Worm (Caenorhabditis elegans) whole organism, mixed stage, embryonic: ENCODE measurements around the gene C33B4.2.

ENCODE experiments used
- M03D4.4 ChIP-seq: sonication (generic microtip); optimal IDR thresholded peaks from 2 replicates; lab custom pipeline; 2017; ENCODE audit warnings: mild to moderate bottlenecking, missing genetic modification characterization, missing compliant biosample characterization
- bed-3 ChIP-seq: fragments of 200-800 bp; sonication (Bioruptor generic); optimal IDR thresholded peaks from 3 replicates; lab custom pipeline; 2018; ENCODE audit warnings: mild to moderate bottlenecking, missing genetic modification characterization, moderate library complexity, missing compliant biosample characterization
- blmp-1 ChIP-seq: fragments of 150-350 bp; optimal IDR thresholded peaks from 2 replicates; lab custom pipeline; 2014; ENCODE audit warnings: missing biosample characterization, missing genetic modification characterization
- ceh-39 ChIP-seq: fragments of 150-350 bp; optimal IDR thresholded peaks from 2 replicates; lab custom pipeline; 2014; ENCODE audit warnings: missing biosample characterization, missing genetic modification characterization
- ceh-43 ChIP-seq: fragments of 200-800 bp; sonication (Bioruptor generic); optimal IDR thresholded peaks from 2 replicates; lab custom pipeline; 2018; ENCODE audit warnings: mild to moderate bottlenecking, missing genetic modification characterization, moderate library complexity, missing compliant biosample characterization
- ceh-83 ChIP-seq: fragments of 200-800 bp; sonication (Bioruptor generic); optimal IDR thresholded peaks from 2 replicates; lab custom pipeline; 2018; ENCODE audit warnings: mild to moderate bottlenecking, missing genetic modification characterization, missing compliant biosample characterization
- ces-1 ChIP-seq: fragments of 150-350 bp; optimal IDR thresholded peaks from 2 replicates; lab custom pipeline; 2014; ENCODE audit warnings: missing biosample characterization, missing genetic modification reagents, missing genetic modification characterization
- cnd-1 ChIP-seq: fragments of 200-800 bp; sonication (Bioruptor generic); optimal IDR thresholded peaks from 2 replicates; lab custom pipeline; 2018; ENCODE audit warnings: mild to moderate bottlenecking, missing genetic modification characterization, missing compliant biosample characterization
- drap-1 ChIP-seq: fragments of 200-800 bp; sonication (Bioruptor generic); optimal IDR thresholded peaks from 3 replicates; lab custom pipeline; 2018; ENCODE audit warnings: mild to moderate bottlenecking, missing genetic modification characterization, missing compliant biosample characterization
- elt-1 ChIP-seq: sonication (generic microtip); optimal IDR thresholded peaks from 2 replicates; lab custom pipeline; 2017; ENCODE audit warnings: missing genetic modification characterization, mild to moderate bottlenecking, missing compliant biosample characterization, antibody characterized with exemption, moderate library complexity, borderline replicate concordance; ENCODE audit not compliant: insufficient read depth
- elt-3 ChIP-seq: fragments of 150-350 bp; optimal IDR thresholded peaks from 2 replicates; lab custom pipeline; 2014; ENCODE audit warnings: missing biosample characterization, missing genetic modification characterization
- flh-1 ChIP-seq: fragments of 200-800 bp; sonication (Bioruptor generic); optimal IDR thresholded peaks from 2 replicates; lab custom pipeline; 2018; ENCODE audit warnings: mild to moderate bottlenecking, missing genetic modification characterization, moderate library complexity, missing compliant biosample characterization
- ham-2 ChIP-seq: fragments of 200-800 bp; sonication (Bioruptor generic); optimal IDR thresholded peaks from 2 replicates; lab custom pipeline; 2018; ENCODE audit warnings: mild to moderate bottlenecking, missing genetic modification characterization, missing compliant biosample characterization
- hlh-1 ChIP-seq: fragments of 150-350 bp; optimal IDR thresholded peaks from 2 replicates; lab custom pipeline; 2014; ENCODE audit warnings: missing biosample characterization, missing genetic modification reagents, missing genetic modification characterization
- lin-13 ChIP-seq: fragments of 150-350 bp; optimal IDR thresholded peaks from 2 replicates; lab custom pipeline; 2014; ENCODE audit warnings: missing biosample characterization, missing genetic modification characterization
- lsy-2 ChIP-seq: fragments of 150-350 bp; optimal IDR thresholded peaks from 2 replicates; lab custom pipeline; 2014; ENCODE audit warnings: missing biosample characterization, missing genetic modification characterization
- mab-5 ChIP-seq: fragments of 150-350 bp; optimal IDR thresholded peaks from 2 replicates; lab custom pipeline; 2014; ENCODE audit warnings: missing biosample characterization, missing genetic modification characterization
- mep-1 ChIP-seq: fragments of 150-350 bp; optimal IDR thresholded peaks from 2 replicates; lab custom pipeline; 2017; ENCODE audit warnings: missing biosample characterization, missing genetic modification reagents, missing genetic modification characterization, inconsistent platforms
- mls-2 ChIP-seq: sonication (generic microtip); optimal IDR thresholded peaks from 2 replicates; lab custom pipeline; 2016; ENCODE audit warnings: mild to moderate bottlenecking, missing genetic modification characterization, moderate library complexity, missing compliant biosample characterization
- nhr-12 ChIP-seq: fragments of 150-350 bp; optimal IDR thresholded peaks from 2 replicates; lab custom pipeline; 2014; ENCODE audit warnings: missing biosample characterization, missing genetic modification characterization
- nhr-2 ChIP-seq: fragments of 150-350 bp; optimal IDR thresholded peaks from 2 replicates; lab custom pipeline; 2014; ENCODE audit warnings: missing biosample characterization, missing genetic modification characterization
- nhr-28 ChIP-seq: fragments of 150-350 bp; optimal IDR thresholded peaks from 2 replicates; lab custom pipeline; 2014; ENCODE audit warnings: missing biosample characterization, missing genetic modification characterization
- nhr-76 ChIP-seq: sonication (generic microtip); optimal IDR thresholded peaks from 2 replicates; lab custom pipeline; 2017; ENCODE audit warnings: missing biosample characterization, missing genetic modification characterization
- pha-4 ChIP-seq: fragments of 150-350 bp; optimal IDR thresholded peaks from 2 replicates; lab custom pipeline; 2018; ENCODE audit warnings: missing biosample characterization, missing genetic modification reagents, missing genetic modification characterization
- sem-2 ChIP-seq: fragments of 200-800 bp; sonication (Bioruptor generic); optimal IDR thresholded peaks from 2 replicates; lab custom pipeline; 2018; ENCODE audit warnings: mild to moderate bottlenecking, missing genetic modification characterization, missing compliant biosample characterization
- snpc-4 ChIP-seq: fragments of 150-350 bp; optimal IDR thresholded peaks from 2 replicates; lab custom pipeline; 2014; ENCODE audit warnings: missing biosample characterization, missing genetic modification characterization
- sptf-1 ChIP-seq: sonication (generic microtip); optimal IDR thresholded peaks from 2 replicates; lab custom pipeline; 2017; ENCODE audit warnings: mild to moderate bottlenecking, missing genetic modification characterization, moderate library complexity, missing compliant biosample characterization
- tbx-8 ChIP-seq: fragments of 200-800 bp; sonication (Bioruptor generic); optimal IDR thresholded peaks from 2 replicates; lab custom pipeline; 2018; ENCODE audit warnings: mild to moderate bottlenecking, missing genetic modification characterization, moderate library complexity, missing compliant biosample characterization
- unc-120 ChIP-seq: sonication (generic microtip); optimal IDR thresholded peaks from 2 replicates; lab custom pipeline; 2017; ENCODE audit warnings: missing genetic modification characterization, missing compliant biosample characterization; ENCODE audit not compliant: poor library complexity, severe bottlenecking
- unc-39 ChIP-seq: fragments of 150-350 bp; optimal IDR thresholded peaks from 2 replicates; lab custom pipeline; 2014; ENCODE audit warnings: missing biosample characterization, missing genetic modification characterization
- unc-62 ChIP-seq: fragments of 150-350 bp; optimal IDR thresholded peaks from 2 replicates; lab custom pipeline; 2014; ENCODE audit warnings: missing biosample characterization, missing genetic modification reagents, missing genetic modification characterization
- zip-8 ChIP-seq: fragments of 150-350 bp; optimal IDR thresholded peaks from 2 replicates; lab custom pipeline; 2014; ENCODE audit warnings: missing biosample characterization, missing genetic modification characterization
- ztf-11 ChIP-seq: fragments of 150-350 bp; optimal IDR thresholded peaks from 2 replicates; lab custom pipeline; 2014; ENCODE audit warnings: missing biosample characterization, missing genetic modification characterization

Gene C33B4.2

DNA sequence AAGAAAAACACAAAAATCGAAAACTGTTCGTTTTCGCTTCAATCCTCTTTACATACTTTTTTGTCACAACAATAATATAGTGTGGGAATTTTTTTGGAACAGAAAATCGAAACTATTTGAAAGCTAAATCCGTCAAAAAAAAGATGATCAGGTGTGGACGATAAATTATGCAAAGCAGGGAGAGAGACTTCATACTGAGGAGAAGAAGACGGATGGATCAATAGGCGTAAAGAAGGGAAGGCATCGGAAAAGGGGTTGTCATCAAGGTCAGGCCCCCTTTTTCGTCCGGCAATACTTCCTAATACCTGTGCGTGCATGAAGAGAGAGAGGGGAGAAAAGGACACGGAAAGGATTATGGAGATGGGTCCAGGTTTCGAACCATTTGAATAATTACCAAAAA is 28.4 kb upstream of the C33B4.2 start:
- TF ChIP-seq unc-120 (tag; lab: Kevin White, UChicago) (no peak), nhr-2 (tag; lab: Kevin White, UChicago) (peak; percentile 41)

DNA sequence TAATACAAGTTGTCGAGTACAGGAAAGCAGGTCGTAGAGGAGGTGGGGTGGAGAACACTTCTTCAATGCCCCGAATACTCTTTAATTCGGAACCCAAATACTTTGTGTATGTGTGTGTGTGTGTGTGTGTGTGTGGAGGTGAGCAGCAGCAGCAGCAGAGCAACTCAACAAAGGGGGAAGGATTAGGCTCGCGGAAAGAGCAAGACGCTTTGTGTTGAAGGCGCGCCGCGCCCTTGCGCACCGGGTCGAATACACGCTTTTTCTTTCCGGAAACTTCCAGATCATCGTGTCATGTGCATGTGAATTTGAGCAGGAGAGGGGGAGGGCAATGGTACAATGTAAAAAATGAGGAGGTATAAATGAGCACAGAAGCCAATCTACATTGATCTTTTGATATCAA is 26.8 kb upstream of the C33B4.2 start:
- TF ChIP-seq ceh-39 (tag; lab: Kevin White, UChicago) (no peak), tbx-8 (GFP tag; lab: Kevin White, UChicago) (no peak), ceh-43 (no peak), mls-2 (tag; lab: Kevin White, UChicago) (peak; percentile 19), sptf-1 (tag; lab: Kevin White, UChicago) (peak; percentile 29), mep-1 (tag; lab: Kevin White, UChicago) (no peak), nhr-28 (no peak), lin-13 (tag; lab: Kevin White, UChicago) (no peak), snpc-4 (tag; lab: Kevin White, UChicago) (no peak), pha-4 (peak; percentile 2), ceh-83 (no peak), nhr-76 (tag; lab: Kevin White, UChicago) (no peak), bed-3 (GFP tag; lab: Kevin White, UChicago) (no peak), M03D4.4 (no peak), mab-5 (tag; lab: Kevin White, UChicago) (no peak)

DNA sequence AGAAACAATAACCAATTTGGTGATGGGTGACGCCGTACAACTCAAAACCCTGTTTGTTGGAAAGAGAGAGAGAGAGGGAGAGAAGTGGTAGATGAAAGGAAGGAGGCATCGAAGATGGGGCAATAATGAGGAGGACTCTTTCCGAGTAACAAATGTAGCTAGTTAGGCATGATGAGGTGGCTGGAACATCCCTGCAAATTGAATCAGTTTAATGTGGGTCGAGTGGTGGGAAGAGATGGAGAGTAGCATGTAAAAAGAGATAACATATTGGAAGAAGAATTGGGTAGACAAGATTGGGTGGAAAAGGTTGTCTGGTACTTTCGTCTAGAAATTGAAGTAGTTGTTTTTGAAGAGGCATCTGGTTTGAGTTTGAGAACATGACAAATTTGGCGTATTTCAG is 24.3 kb upstream of the C33B4.2 start:
- TF ChIP-seq lsy-2 (tag; lab: Kevin White, UChicago), result no peak
- TF ChIP-seq ces-1 (GFP tag; lab: Kevin White, UChicago), result peak; percentile 93

DNA sequence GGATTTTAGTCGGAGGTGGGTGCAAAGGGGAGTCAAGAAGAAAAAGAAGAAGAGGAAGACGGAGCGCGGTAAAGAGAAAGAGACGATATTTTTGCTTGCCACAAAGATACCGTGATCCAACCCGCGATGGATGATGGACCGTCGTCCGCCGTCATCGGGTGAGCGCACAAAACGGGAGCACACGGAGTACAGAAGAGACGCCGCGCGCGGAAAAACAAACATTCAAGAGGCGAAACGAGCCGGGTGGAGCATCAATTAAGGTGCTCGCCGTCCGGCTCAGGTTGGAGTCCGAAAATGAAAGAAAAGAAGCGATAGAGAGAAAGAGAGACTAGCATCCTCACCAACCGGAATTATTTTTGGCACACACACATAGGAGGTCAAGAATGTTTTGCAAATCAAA is 21.8 kb upstream of the C33B4.2 start:
- TF ChIP-seq pha-4 (peak; percentile 72), mls-2 (tag; lab: Kevin White, UChicago) (peak; percentile 3), elt-1 (tag; lab: Kevin White, UChicago) (no peak), sptf-1 (tag; lab: Kevin White, UChicago) (peak; percentile 34)

DNA sequence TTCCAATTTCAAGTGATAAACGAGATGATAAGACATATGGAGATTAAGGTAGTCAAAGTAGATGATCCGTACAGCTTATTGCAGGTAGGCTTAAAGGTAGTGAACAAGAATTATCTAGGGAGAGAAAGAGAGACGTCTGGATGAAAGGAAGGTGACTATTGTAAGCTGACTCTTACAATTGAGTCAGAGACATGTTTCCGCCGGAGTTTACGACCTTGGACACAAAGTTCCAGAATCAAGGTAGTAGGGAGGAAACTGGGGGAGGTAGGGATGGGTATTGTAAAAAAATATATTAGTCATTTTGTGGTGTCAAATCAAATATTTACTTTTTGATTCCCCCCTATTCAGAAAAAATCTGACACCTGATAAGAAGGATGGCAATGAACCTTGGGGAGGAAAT is 20.4 kb upstream of the C33B4.2 start:
- TF ChIP-seq blmp-1 (tag; lab: Kevin White, UChicago) (no peak), ceh-43 (no peak), flh-1 (GFP tag; lab: Kevin White, UChicago) (no peak), lsy-2 (tag; lab: Kevin White, UChicago) (no peak), unc-39 (tag; lab: Kevin White, UChicago) (no peak), drap-1 (GFP tag; lab: Kevin White, UChicago) (no peak), pha-4 (no peak), ham-2 (GFP tag; lab: Kevin White, UChicago) (no peak), lin-13 (tag; lab: Kevin White, UChicago) (no peak), mep-1 (tag; lab: Kevin White, UChicago) (no peak), sem-2 (no peak), unc-62 (GFP tag; lab: Kevin White, UChicago) (no peak), hlh-1 (no peak), ces-1 (GFP tag; lab: Kevin White, UChicago) (no peak), ceh-39 (tag; lab: Kevin White, UChicago) (no peak), cnd-1 (tag; lab: Kevin White, UChicago) (no peak), elt-3 (tag; lab: Kevin White, UChicago) (no peak)

DNA sequence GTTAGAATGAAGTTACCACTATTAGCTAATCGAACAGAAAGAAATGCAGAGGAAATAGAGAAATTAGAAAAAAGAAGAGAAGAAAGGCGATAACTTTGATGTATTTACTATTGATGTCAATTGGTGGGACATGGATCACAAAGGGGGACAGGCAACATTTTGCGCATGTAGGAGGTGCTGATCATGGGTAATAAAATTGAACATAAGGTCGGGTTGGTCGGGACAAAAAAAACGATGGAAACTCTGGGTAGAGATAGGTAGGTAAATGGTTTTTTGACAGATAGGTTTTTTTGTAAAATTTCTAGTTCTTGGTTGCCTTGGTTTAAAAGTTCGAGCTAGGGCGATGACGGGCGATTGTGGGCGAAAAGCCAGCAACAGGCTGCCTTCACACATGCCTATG is 18.9 kb upstream of the C33B4.2 start, which contains the start of gene shn-1:
Gene shn-1, minus strand, starts transcription at position 101 of the 400 bp plus-strand sequence.
- TF ChIP-seq ham-2 (GFP tag; lab: Kevin White, UChicago), result no peak
- TF ChIP-seq elt-1 (tag; lab: Kevin White, UChicago), result no peak
- no peak for TF ChIP-seq mep-1 (tag; lab: Kevin White, UChicago)
- no peak for TF ChIP-seq drap-1 (GFP tag; lab: Kevin White, UChicago)
- no peak for TF ChIP-seq nhr-76 (tag; lab: Kevin White, UChicago)
- no peak for TF ChIP-seq unc-62 (GFP tag; lab: Kevin White, UChicago)
- TF ChIP-seq ceh-43, result no peak
- no peak for TF ChIP-seq mls-2 (tag; lab: Kevin White, UChicago)
- TF ChIP-seq tbx-8 (GFP tag; lab: Kevin White, UChicago), result no peak
- TF ChIP-seq zip-8 (tag; lab: Kevin White, UChicago), result no peak
- TF ChIP-seq unc-120 (tag; lab: Kevin White, UChicago), result no peak
- TF ChIP-seq unc-39 (tag; lab: Kevin White, UChicago), result no peak
- no peak for TF ChIP-seq ces-1 (GFP tag; lab: Kevin White, UChicago)
- no peak for TF ChIP-seq nhr-12 (tag; lab: Kevin White, UChicago)
- no peak for TF ChIP-seq ztf-11
- no peak for TF ChIP-seq sptf-1 (tag; lab: Kevin White, UChicago)
- TF ChIP-seq M03D4.4, result no peak
- TF ChIP-seq sem-2, result no peak
- no peak for TF ChIP-seq nhr-2 (tag; lab: Kevin White, UChicago)
- no peak for TF ChIP-seq lin-13 (tag; lab: Kevin White, UChicago)
- TF ChIP-seq, all 35 proteins: peak for 0
